Fruit fly (Drosophila melanogaster) whole organism, prepupa: ENCODE results near the gene smp-30.

Source experiments
- Blimp-1 ChIP-seq: fragments of 200-800 bp; sonication (Bioruptor generic); optimal IDR thresholded peaks from 3 replicates; lab custom pipeline; 2017; ENCODE audit warnings: missing biosample characterization, missing genetic modification characterization, mild to moderate bottlenecking, moderate library complexity, missing genetic modification reagents
- CG10631 ChIP-seq: fragments of 200-800 bp; sonication (Bioruptor generic); optimal IDR thresholded peaks from 2 replicates; lab custom pipeline; 2016; ENCODE audit warnings: missing biosample characterization, missing genetic modification characterization
- CG11294 ChIP-seq: fragments of 200-800 bp; sonication (Bioruptor generic); IDR thresholded peaks from 2 replicates; pipeline ENCODE4 v1.3.6; 2022; ENCODE audit warnings: missing biosample characterization, missing genetic modification characterization
- CG1621 ChIP-seq: fragments of 200-800 bp; sonication (Bioruptor generic); optimal IDR thresholded peaks from 3 replicates; lab custom pipeline; 2018; ENCODE audit warnings: missing biosample characterization, mild to moderate bottlenecking, missing genetic modification characterization
- CG16779 ChIP-seq: fragments of 200-800 bp; sonication (Bioruptor generic); optimal IDR thresholded peaks from 3 replicates; lab custom pipeline; 2017; ENCODE audit warnings: missing biosample characterization, mild to moderate bottlenecking, missing genetic modification characterization
- CG3032 ChIP-seq: fragments of 200-800 bp; optimal IDR thresholded peaks from 2 replicates; lab custom pipeline; 2019; ENCODE audit warnings: missing biosample characterization, mild to moderate bottlenecking, missing genetic modification characterization, moderate library complexity
- CG31627 ChIP-seq: fragments of 200-800 bp; sonication (Bioruptor generic); optimal IDR thresholded peaks from 3 replicates; lab custom pipeline; 2016; ENCODE audit warnings: missing biosample characterization, missing genetic modification characterization
- CG32006 ChIP-seq: fragments of 200-800 bp; sonication (Bioruptor generic); optimal IDR thresholded peaks from 3 replicates; lab custom pipeline; 2017; ENCODE audit warnings: missing biosample characterization, mild to moderate bottlenecking, missing genetic modification characterization
- CG34406 ChIP-seq: fragments of 200-800 bp; sonication (Bioruptor generic); optimal IDR thresholded peaks from 3 replicates; lab custom pipeline; 2016; ENCODE audit warnings: missing biosample characterization, missing genetic modification characterization
- CG4318 ChIP-seq: fragments of 200-800 bp; sonication (Bioruptor generic); optimal IDR thresholded peaks from 3 replicates; lab custom pipeline; 2017; ENCODE audit warnings: missing biosample characterization, mild to moderate bottlenecking, missing genetic modification characterization
- CG6163 ChIP-seq: fragments of 200-800 bp; sonication (Bioruptor generic); IDR thresholded peaks from 3 replicates; pipeline ENCODE4 v1.3.6; 2022; ENCODE audit warnings: missing biosample characterization, missing genetic modification characterization
- CG6276 ChIP-seq: fragments of 200-800 bp; sonication (Bioruptor generic); optimal IDR thresholded peaks from 2 replicates; lab custom pipeline; 2017; ENCODE audit warnings: missing biosample characterization, mild to moderate bottlenecking, missing genetic modification characterization
- CG6792 ChIP-seq: fragments of 200-800 bp; sonication (Bioruptor generic); optimal IDR thresholded peaks from 3 replicates; lab custom pipeline; 2016; ENCODE audit warnings: missing biosample characterization, missing genetic modification characterization
- CG6854 ChIP-seq: fragments of 200-800 bp; sonication (Bioruptor generic); optimal IDR thresholded peaks from 2 replicates; lab custom pipeline; 2017; ENCODE audit warnings: missing biosample characterization, mild to moderate bottlenecking, missing genetic modification characterization
- CG7368 ChIP-seq: fragments of 200-800 bp; sonication (Bioruptor generic); optimal IDR thresholded peaks from 3 replicates; lab custom pipeline; 2016; ENCODE audit warnings: missing biosample characterization, missing genetic modification characterization
- CG8119 ChIP-seq: fragments of 200-800 bp; sonication (Bioruptor generic); IDR thresholded peaks from 3 replicates; pipeline ENCODE4 v1.3.6; 2022; ENCODE audit warnings: missing biosample characterization, missing genetic modification characterization
- CG8319 ChIP-seq: fragments of 200-800 bp; sonication (Bioruptor generic); optimal IDR thresholded peaks from 3 replicates; lab custom pipeline; 2016; ENCODE audit warnings: missing biosample characterization, missing genetic modification characterization
- CG8632 ChIP-seq: fragments of 200-800 bp; sonication (Bioruptor generic); optimal IDR thresholded peaks from 3 replicates; lab custom pipeline; 2016; ENCODE audit warnings: missing biosample characterization, missing genetic modification characterization
- CG9139 ChIP-seq: fragments of 200-800 bp; sonication (Bioruptor generic); optimal IDR thresholded peaks from 3 replicates; lab custom pipeline; 2017; ENCODE audit warnings: missing biosample characterization, mild to moderate bottlenecking, missing genetic modification characterization
- Eip78C ChIP-seq: fragments of 200-800 bp; sonication (Bioruptor generic); peaks from one replicate; lab custom pipeline; 2016; ENCODE audit warnings: missing biosample characterization, missing genetic modification characterization
- Eip93F ChIP-seq: fragments of 200-800 bp; sonication (Bioruptor generic); optimal IDR thresholded peaks from 2 replicates; lab custom pipeline; 2016; ENCODE audit warnings: missing biosample characterization, mild to moderate bottlenecking, missing genetic modification characterization
- Ets96B ChIP-seq: fragments of 200-800 bp; optimal IDR thresholded peaks from 2 replicates; lab custom pipeline; 2019; ENCODE audit warnings: missing biosample characterization, mild to moderate bottlenecking, missing genetic modification characterization, moderate library complexity
- Gug ChIP-seq: fragments of 200-800 bp; sonication (Bioruptor generic); IDR thresholded peaks from 2 replicates; pipeline ENCODE4 v1.3.6; 2022; ENCODE audit warnings: missing biosample characterization, missing genetic modification characterization
- Hr39 ChIP-seq: fragments of 200-800 bp; sonication (Bioruptor generic); optimal IDR thresholded peaks from 2 replicates; lab custom pipeline; 2016; ENCODE audit warnings: missing biosample characterization, missing genetic modification characterization
- Hr4 ChIP-seq: fragments of 200-800 bp; sonication (Bioruptor generic); optimal IDR thresholded peaks from 3 replicates; lab custom pipeline; 2016; ENCODE audit warnings: missing biosample characterization, missing genetic modification characterization
- Lpt ChIP-seq: fragments of 200-800 bp; sonication (Bioruptor generic); optimal IDR thresholded peaks from 3 replicates; lab custom pipeline; 2016; ENCODE audit warnings: missing biosample characterization, missing genetic modification characterization
- OdsH ChIP-seq: fragments of 200-800 bp; sonication (Bioruptor generic); optimal IDR thresholded peaks from 3 replicates; lab custom pipeline; 2016; ENCODE audit warnings: missing biosample characterization, missing genetic modification characterization
- Sox102F ChIP-seq: fragments of 200-800 bp; sonication (Bioruptor generic); optimal IDR thresholded peaks from 2 replicates; lab custom pipeline; 2016; ENCODE audit warnings: missing biosample characterization, mild to moderate bottlenecking, missing genetic modification characterization
- Sox14 ChIP-seq: fragments of 200-800 bp; sonication (Bioruptor generic); optimal IDR thresholded peaks from 3 replicates; lab custom pipeline; 2016; ENCODE audit warnings: missing biosample characterization, missing genetic modification characterization
- Sox15 ChIP-seq: fragments of 200-800 bp; sonication (Bioruptor generic); optimal IDR thresholded peaks from 3 replicates; lab custom pipeline; 2016; ENCODE audit warnings: missing biosample characterization, missing genetic modification characterization
- acj6 ChIP-seq: fragments of 200-800 bp; sonication (Bioruptor generic); optimal IDR thresholded peaks from 3 replicates; lab custom pipeline; 2016; ENCODE audit warnings: missing biosample characterization, missing genetic modification characterization
- cyc ChIP-seq: fragments of 200-800 bp; sonication (Bioruptor generic); optimal IDR thresholded peaks from 3 replicates; lab custom pipeline; 2016; ENCODE audit warnings: missing biosample characterization, missing genetic modification characterization
- dac ChIP-seq: fragments of 200-800 bp; sonication (Bioruptor generic); optimal IDR thresholded peaks from 2 replicates; lab custom pipeline; 2017; ENCODE audit warnings: missing biosample characterization, mild to moderate bottlenecking, missing genetic modification characterization
- eg ChIP-seq: fragments of 200-800 bp; sonication (Bioruptor generic); IDR thresholded peaks from 3 replicates; pipeline ENCODE4 v1.3.6; 2022; ENCODE audit warnings: missing biosample characterization, missing genetic modification characterization
- esn ChIP-seq: fragments of 200-800 bp; sonication (Bioruptor generic); optimal IDR thresholded peaks from 2 replicates; lab custom pipeline; 2016; ENCODE audit warnings: missing biosample characterization, mild to moderate bottlenecking, missing genetic modification characterization, moderate library complexity
- lz ChIP-seq: fragments of 200-800 bp; sonication (Bioruptor generic); optimal IDR thresholded peaks from 3 replicates; lab custom pipeline; 2016; ENCODE audit warnings: missing biosample characterization, missing genetic modification characterization
- net ChIP-seq: fragments of 200-800 bp; sonication (Bioruptor generic); optimal IDR thresholded peaks from 3 replicates; lab custom pipeline; 2016; ENCODE audit warnings: missing biosample characterization, missing genetic modification characterization
- spab ChIP-seq: fragments of 200-800 bp; sonication (Bioruptor generic); optimal IDR thresholded peaks from 2 replicates; lab custom pipeline; 2017; ENCODE audit warnings: missing biosample characterization, mild to moderate bottlenecking, missing genetic modification characterization, missing genetic modification reagents
- ss ChIP-seq, 2 experiments: fragments of 200-800 bp; sonication (Bioruptor generic); optimal IDR thresholded peaks; 2 replicates in 1 of 2; 3 replicates in 1 of 2; lab custom pipeline; 2017 to 2018; ENCODE audit warnings: mild to moderate bottlenecking in 2 of 2, missing biosample characterization in 2 of 2, missing genetic modification characterization in 2 of 2, moderate library complexity in 1 of 2
- svp ChIP-seq: fragments of 200-800 bp; sonication (Bioruptor generic); peaks from one replicate; lab custom pipeline; 2016; ENCODE audit warnings: missing biosample characterization, missing genetic modification characterization
- topi ChIP-seq: fragments of 200-800 bp; sonication (Bioruptor generic); optimal IDR thresholded peaks from 3 replicates; lab custom pipeline; 2016; ENCODE audit warnings: missing biosample characterization, missing genetic modification characterization
- vri ChIP-seq: fragments of 200-800 bp; sonication (Bioruptor generic); optimal IDR thresholded peaks from 3 replicates; lab custom pipeline; 2016; ENCODE audit warnings: missing biosample characterization, mild to moderate bottlenecking, missing genetic modification characterization

The smp-30 gene

dm6 chr3R:14723671-14724500, 27.2 kb downstream of the smp-30 start, which contains the start of gene kibra (continued):
- no peak for TF ChIP-seq CG8119
- peak; percentile 28 for TF ChIP-seq CG6792 (GFP tag; lab: Kevin White, UChicago)
- TF ChIP-seq Gug: no peak
- no peak for TF ChIP-seq CG16779
- peak; percentile 57 for TF ChIP-seq esn (GFP tag; lab: Kevin White, UChicago)
- peak; percentile 56 for TF ChIP-seq Sox102F (GFP tag; lab: Kevin White, UChicago)
- peak; percentile 1 for TF ChIP-seq CG7368 (GFP tag; lab: Kevin White, UChicago)
- TF ChIP-seq Sox14: peak; percentile 51
- TF ChIP-seq dac (GFP tag; lab: Kevin White, UChicago): no peak
- no peak for TF ChIP-seq CG34406 (GFP tag; lab: Kevin White, UChicago)
- TF ChIP-seq ss (GFP tag; optimal IDR thresholded peaks at IDR 0.05; lab: Kevin White, UChicago): peak; percentile 6 to 56
- peak; percentile 55 for TF ChIP-seq CG3032 (tag; lab: Kevin White, UChicago)
- no peak for TF ChIP-seq spab (GFP tag; lab: Kevin White, UChicago)
- TF ChIP-seq CG8319 (GFP tag; lab: Kevin White, UChicago): no peak
- no peak for TF ChIP-seq eg (GFP tag; lab: Robert Waterston, UW)
- no peak for TF ChIP-seq CG6163 (GFP tag; lab: Robert Waterston, UW)
- peak; percentile 23 for TF ChIP-seq Ets96B (tag; lab: Kevin White, UChicago)
- TF ChIP-seq Eip93F (GFP tag; lab: Kevin White, UChicago): peak; percentile 45
- TF ChIP-seq OdsH (GFP tag; lab: Kevin White, UChicago): peak; percentile 54
- TF ChIP-seq CG6854 (GFP tag; lab: Kevin White, UChicago): peak; percentile 68
- TF ChIP-seq CG6276 (GFP tag; lab: Kevin White, UChicago): peak; percentile 32
- no peak for TF ChIP-seq Blimp-1 (GFP tag; lab: Kevin White, UChicago)
- TF ChIP-seq, all 60 proteins: peak for 40

dm6 chr3R:14723355-14723670, 27.7 kb downstream of the smp-30 start:
- TF ChIP-seq svp: peak; percentile 88
- peak; percentile 10 for TF ChIP-seq CG32006
- peak; percentile 32 for TF ChIP-seq CG31627 (GFP tag; lab: Kevin White, UChicago)
- no peak for TF ChIP-seq spab (GFP tag; lab: Kevin White, UChicago)

- TF ChIP-seq CG6163 (GFP tag; lab: Robert Waterston, UW) (peak; percentile 68), lz (GFP tag; lab: Kevin White, UChicago) (peak; percentile 74), spab (GFP tag; lab: Kevin White, UChicago) (no peak), Sox15 (peak; percentile 46), CG6276 (GFP tag; lab: Kevin White, UChicago) (peak; percentile 57), CG8632 (GFP tag; lab: Kevin White, UChicago) (peak; percentile 47), CG32006 (peak; percentile 74), Eip78C (peak; percentile 94), CG9139 (no peak), Hr4 (peak; percentile 68), Sox102F (GFP tag; lab: Kevin White, UChicago) (peak; percentile 61), vri (GFP tag; lab: Kevin White, UChicago) (peak; percentile 39), svp (peak; percentile 79), Hr39 (GFP tag; lab: Kevin White, UChicago) (peak; percentile 79), Eip93F (GFP tag; lab: Kevin White, UChicago) (peak; percentile 14), Lpt (GFP tag; lab: Kevin White, UChicago) (peak; percentile 69), CG31627 (GFP tag; lab: Kevin White, UChicago) (peak; percentile 78), CG1621 (tag; lab: Kevin White, UChicago) (no peak), topi (GFP tag; lab: Kevin White, UChicago) (peak; percentile 71), CG3032 (tag; lab: Kevin White, UChicago) (peak; percentile 34), acj6 (GFP tag; lab: Kevin White, UChicago) (peak; percentile 63), CG11294 (GFP tag; lab: Robert Waterston, UW) (peak; percentile 46; the same call in 1 of the 2 replicates), CG7368 (GFP tag; lab: Kevin White, UChicago) (peak; percentile 37), net (GFP tag; lab: Kevin White, UChicago) (peak; percentile 49), cyc (GFP tag; lab: Kevin White, UChicago) (peak; percentile 51), CG10631 (GFP tag; lab: Kevin White, UChicago) (peak; percentile 68), Sox14 (peak; percentile 68), Ets96B (tag; lab: Kevin White, UChicago) (peak; percentile 50), CG4318 (GFP tag; lab: Kevin White, UChicago) (peak; percentile 57)
These were observed 28.8 kb downstream of the smp-30 start for dm6 chr3R:14721942-14722939.
